Fruit fly (Drosophila melanogaster): Measurements from ENCODE around the gene CG4619.

The CG4619 gene

DNA sequence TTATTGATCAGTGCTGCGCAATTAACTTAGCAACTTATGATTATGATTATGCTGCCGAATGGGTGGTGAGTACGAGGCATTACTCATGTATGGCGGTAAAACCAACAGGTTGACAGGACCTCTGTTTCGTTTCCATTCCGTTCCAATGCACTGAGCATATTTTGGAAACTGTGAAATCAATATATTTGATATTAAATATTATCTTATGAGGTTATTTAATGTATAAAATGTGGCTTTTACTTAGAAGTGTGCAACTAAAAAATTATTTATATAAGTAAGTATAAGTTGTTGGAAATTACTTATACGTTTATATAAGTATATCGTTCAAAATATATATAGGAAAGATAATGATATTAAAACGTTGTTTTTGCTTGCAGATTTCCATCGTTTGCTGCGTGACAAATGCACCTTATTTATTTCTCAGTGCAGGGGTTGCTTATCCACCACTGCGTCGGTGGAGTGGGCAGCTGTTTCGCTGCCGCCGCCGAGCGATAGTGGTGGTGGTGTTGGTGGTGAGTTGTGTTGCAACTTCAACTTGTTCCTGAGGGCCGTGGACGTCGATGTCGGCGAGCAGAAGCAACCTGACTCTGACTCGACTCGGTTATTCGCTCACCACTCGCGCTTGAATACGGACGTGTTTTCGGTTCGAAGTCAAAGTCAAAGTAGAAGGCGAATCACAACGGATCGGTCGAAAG is 45.6 kb downstream of the CG4619 start, which contains the start of gene bib (continued):
- TF ChIP-seq CG7839 (tag; optimal IDR thresholded peaks at IDR 0.05): peak; percentile 91
- peak; percentile 60 for TF ChIP-seq esg (GFP tag; conservative IDR thresholded peaks at IDR 0.05)
- TF ChIP-seq Hsf (GFP tag; optimal IDR thresholded peaks at IDR 0.05): peak; percentile 69
- TF ChIP-seq insv (GFP tag; optimal IDR thresholded peaks at IDR 0.05): peak in 1 of 2 experiments; percentile 25
- TF ChIP-seq crol (GFP tag; IDR thresholded peaks at IDR 0.05): no peak
- peak; percentile 87 for TF ChIP-seq CG8388 (GFP tag; optimal IDR thresholded peaks at IDR 0.05)
- TF ChIP-seq Bgb (GFP tag; IDR thresholded peaks at IDR 0.05; ENCODE audit: partially characterized antibody): no peak
- 0 out of 3 replicates have a peak, but pooled peaks have one; percentile 61 for TF ChIP-seq ase (GFP tag; IDR thresholded peaks at IDR 0.05)
- no peak for TF ChIP-seq prd (optimal IDR thresholded peaks at IDR 0.05)
- TF ChIP-seq prd (GFP tag; IDR thresholded peaks at IDR 0.05): peak; percentile 81
- no peak for TF ChIP-seq Sin3A (optimal IDR thresholded peaks at IDR 0.05)
- TF ChIP-seq Neu2 (GFP tag; optimal IDR thresholded peaks at IDR 0.05; ENCODE audit: borderline replicate concordance): no peak
- TF ChIP-seq Myb (GFP tag; optimal IDR thresholded peaks at IDR 0.05): peak; percentile 15
- TF ChIP-seq CG7271 (tag; optimal IDR thresholded peaks at IDR 0.05): peak; percentile 16
- TF ChIP-seq CG6813 (GFP tag; optimal IDR thresholded peaks at IDR 0.05): peak; percentile 87
- TF ChIP-seq CG6683 (GFP tag; optimal IDR thresholded peaks at IDR 0.05): peak; percentile 65
- TF ChIP-seq HLH3B (GFP tag; IDR thresholded peaks at IDR 0.05): peak; percentile 58
- TF ChIP-seq toy (GFP tag; IDR thresholded peaks at IDR 0.05): no peak
- TF ChIP-seq CG2199 (GFP tag; IDR thresholded peaks at IDR 0.05): 0 out of 3 replicates have a peak, but pooled peaks have one; percentile 29
- peak; percentile 94 for TF ChIP-seq CG14710 (tag; optimal IDR thresholded peaks at IDR 0.05)
- peak; percentile 26; the same call in 1 of the 2 replicates for TF ChIP-seq CG31224 (GFP tag; IDR thresholded peaks at IDR 0.05)
- peak; percentile 90 for TF ChIP-seq CG4424 (GFP tag; optimal IDR thresholded peaks at IDR 0.05)
- peak; percentile 73 for TF ChIP-seq Hand (GFP tag; optimal IDR thresholded peaks at IDR 0.05)
- peak; percentile 78; the same call in 2 of the 3 replicates for TF ChIP-seq ci (GFP tag; IDR thresholded peaks at IDR 0.05)
- no peak for TF ChIP-seq sug (tag; optimal IDR thresholded peaks at IDR 0.05)
- TF ChIP-seq Mes4 (GFP tag; optimal IDR thresholded peaks at IDR 0.05): no peak
- TF ChIP-seq Xrp1 (GFP tag; IDR thresholded peaks at IDR 0.05): peak; percentile 89
- TF ChIP-seq CG4617 (GFP tag; optimal IDR thresholded peaks at IDR 0.05; ENCODE audit: borderline replicate concordance): peak; percentile 59
- TF ChIP-seq pan (optimal IDR thresholded peaks at IDR 0.05): no peak
- peak in 1 of 2 experiments; percentile 58 for TF ChIP-seq pan (GFP tag; optimal IDR thresholded peaks at IDR 0.05 in 1 of 2, IDR thresholded peaks at IDR 0.05 in 1 of 2)
- TF ChIP-seq Ada2b (GFP tag; IDR thresholded peaks at IDR 0.05): peak; percentile 39; the same call in 1 of the 2 replicates
- TF ChIP-seq CG16813 (GFP tag; IDR thresholded peaks at IDR 0.05; ENCODE audit: partially characterized antibody): 0 out of 3 replicates have a peak, but pooled peaks have one; percentile 23
- no peak for TF ChIP-seq crc (GFP tag; optimal IDR thresholded peaks at IDR 0.05)
- no peak for TF ChIP-seq Dll (GFP tag; IDR thresholded peaks at IDR 0.05; ENCODE audit: partially characterized antibody)
- TF ChIP-seq CG7745 (tag; optimal IDR thresholded peaks at IDR 0.05): no peak
- no peak for TF ChIP-seq fu2 (GFP tag; optimal IDR thresholded peaks at IDR 0.05)
- no peak for TF ChIP-seq CkIIα-i1 (GFP tag; IDR thresholded peaks at IDR 0.05)
- peak; percentile 86 for TF ChIP-seq CG18619 (GFP tag; optimal IDR thresholded peaks at IDR 0.05)
- no peak for TF ChIP-seq Hmx (GFP tag; optimal IDR thresholded peaks at IDR 0.05)
- peak; percentile 73 for TF ChIP-seq Vsx1 (GFP tag; optimal IDR thresholded peaks at IDR 0.05)
- TF ChIP-seq gro (GFP tag; optimal IDR thresholded peaks at IDR 0.05): no peak
- peak; percentile 86 for TF ChIP-seq Ssrp (tag; optimal IDR thresholded peaks at IDR 0.05)
- TF ChIP-seq dati (GFP tag; IDR thresholded peaks at IDR 0.05): no peak
- TF ChIP-seq CG9817 (tag; optimal IDR thresholded peaks at IDR 0.05): peak; percentile 48
- no peak for TF ChIP-seq Camta (GFP tag; optimal IDR thresholded peaks at IDR 0.05)
- TF ChIP-seq grau (tag; optimal IDR thresholded peaks at IDR 0.05): peak; percentile 87
- peak; percentile 87 for TF ChIP-seq CG30403 (GFP tag; optimal IDR thresholded peaks at IDR 0.05)
- peak in 1 of 2 experiments; percentile 63 for TF ChIP-seq Hr78 (GFP tag; optimal IDR thresholded peaks at IDR 0.05)
- TF ChIP-seq onecut (GFP tag; IDR thresholded peaks at IDR 0.05): peak; percentile 75
